Worm (Caenorhabditis elegans): Measurements from ENCODE around the gene F47F2.3.

Gene F47F2.3

DNA sequence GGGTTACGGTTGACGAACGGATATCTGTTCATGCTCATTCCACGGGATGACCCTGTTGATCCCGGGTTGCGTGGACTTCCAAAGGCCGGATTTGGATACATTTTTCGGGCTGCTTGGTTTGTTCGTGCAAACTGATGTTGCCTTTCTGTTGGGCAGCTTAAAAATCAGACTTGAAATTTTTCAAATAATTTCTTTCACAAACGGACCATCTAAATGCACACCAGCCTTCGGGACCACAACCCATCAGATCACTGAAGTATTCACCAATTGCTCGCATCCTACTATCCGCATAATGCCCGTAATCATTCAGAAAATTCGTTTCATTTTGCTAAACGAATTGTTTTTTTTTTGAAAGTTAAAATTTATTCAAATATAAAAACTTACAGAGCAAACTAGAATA is at the start of gene F47F2.3:
TSS of gene F47F2.3 (minus strand) at position 101 of the 400 bp plus-strand sequence.
- TF ChIP-seq nhr-67 (tag; optimal IDR thresholded peaks at IDR 0.05): no peak
- TF ChIP-seq nhr-237 (tag; optimal IDR thresholded peaks at IDR 0.05): no peak
- no peak for TF ChIP-seq eor-1 (tag; optimal IDR thresholded peaks at IDR 0.05)
- no peak for TF ChIP-seq ceh-28 (tag; optimal IDR thresholded peaks at IDR 0.05)
- TF ChIP-seq mdl-1 (tag; optimal IDR thresholded peaks at IDR 0.05): no peak
- TF ChIP-seq ZK546.5 (tag; optimal IDR thresholded peaks at IDR 0.05): no peak
- TF ChIP-seq fkh-10 (GFP tag; optimal IDR thresholded peaks at IDR 0.05): no peak
- no peak for TF ChIP-seq nhr-25 (tag; optimal IDR thresholded peaks at IDR 0.05)

DNA sequence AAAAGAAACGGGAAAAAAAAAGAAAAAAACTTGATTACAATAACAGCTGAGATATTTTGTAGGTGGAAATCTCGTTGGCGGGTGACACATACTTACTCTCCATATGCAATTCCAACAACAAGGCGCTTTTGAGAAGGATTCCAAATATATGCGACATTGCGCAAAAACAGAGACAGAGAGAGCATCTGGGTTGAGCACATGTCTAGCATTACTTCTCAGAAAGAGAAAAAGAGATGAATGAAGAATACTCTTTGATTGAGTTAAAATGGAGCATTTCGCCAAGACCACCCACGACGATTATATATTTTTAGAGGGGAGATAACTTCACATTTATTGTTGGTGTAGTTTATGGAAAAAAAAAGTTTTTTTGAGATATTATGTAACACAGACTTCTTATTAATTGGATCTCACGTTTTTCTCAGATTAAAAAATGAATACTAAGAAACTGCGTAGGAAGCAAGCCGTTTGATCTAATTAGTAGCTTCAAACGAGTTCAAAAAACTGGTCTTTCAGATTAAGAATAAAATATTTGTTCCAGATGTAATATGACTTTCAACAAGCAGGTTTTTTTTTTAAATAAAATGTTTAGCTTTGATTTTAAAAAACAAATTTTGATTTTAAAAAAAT is 49.6 kb upstream of the F47F2.3 start:
- no peak for TF ChIP-seq ceh-9 (tag; optimal IDR thresholded peaks at IDR 0.05)
- TF ChIP-seq ama-1 (optimal IDR thresholded peaks at IDR 0.05): no peak
- TF ChIP-seq nhr-67 (tag; optimal IDR thresholded peaks at IDR 0.05): no peak
- TF ChIP-seq ztf-11 (tag; optimal IDR thresholded peaks at IDR 0.05): no peak
- TF ChIP-seq mml-1 (tag; optimal IDR thresholded peaks at IDR 0.05): no peak
- peak; percentile 24 for TF ChIP-seq nfya-1 (tag; optimal IDR thresholded peaks at IDR 0.05; ENCODE audit: insufficient read depth)

DNA sequence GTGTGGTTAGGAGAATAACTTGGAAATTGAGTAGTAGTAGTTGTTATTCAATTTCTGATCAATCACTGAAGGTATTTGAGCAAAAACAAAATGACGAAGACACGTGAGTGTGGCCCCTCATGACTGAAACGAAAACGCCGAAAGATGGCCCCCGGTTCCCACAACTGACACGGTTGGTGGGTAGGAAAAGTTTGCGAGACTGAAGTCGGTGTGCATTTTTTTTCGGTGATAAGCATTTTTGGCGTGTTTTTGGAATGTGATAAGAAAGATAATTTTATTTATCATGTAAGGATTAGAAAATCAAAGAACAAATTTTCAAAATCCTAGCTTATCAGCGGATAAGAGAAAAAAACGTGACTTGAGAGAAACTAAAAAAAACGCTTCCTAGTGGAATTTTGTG is 48.6 kb upstream of the F47F2.3 start:
- TF ChIP-seq ztf-11 (tag; optimal IDR thresholded peaks at IDR 0.05) (no peak), nhr-77 (tag; optimal IDR thresholded peaks at IDR 0.05) (no peak), mml-1 (tag; optimal IDR thresholded peaks at IDR 0.05) (no peak), sea-2 (GFP tag; optimal IDR thresholded peaks at IDR 0.05) (no peak), pqm-1 (tag; optimal IDR thresholded peaks at IDR 0.05) (peak; percentile 66), egl-5 (tag; optimal IDR thresholded peaks at IDR 0.05) (no peak), fkh-2 (tag; optimal IDR thresholded peaks at IDR 0.05) (no peak), fkh-10 (GFP tag; optimal IDR thresholded peaks at IDR 0.05) (no peak), R02D3.7 (tag; optimal IDR thresholded peaks at IDR 0.05) (no peak), pha-4 (tag; optimal IDR thresholded peaks at IDR 0.05) (peak; percentile 21), ama-1 (optimal IDR thresholded peaks at IDR 0.05) (no peak), nhr-67 (tag; optimal IDR thresholded peaks at IDR 0.05) (no peak), elt-2 (tag; optimal IDR thresholded peaks at IDR 0.05) (peak; percentile 90), nhr-11 (tag; optimal IDR thresholded peaks at IDR 0.05) (no peak), nhr-237 (tag; optimal IDR thresholded peaks at IDR 0.05) (no peak), nhr-43 (tag; optimal IDR thresholded peaks at IDR 0.05; ENCODE audit: poor library complexity, severe bottlenecking) (no peak), nhr-76 (tag; optimal IDR thresholded peaks at IDR 0.05) (no peak), ceh-16 (tag; optimal IDR thresholded peaks at IDR 0.05) (no peak), jun-1 (tag; optimal IDR thresholded peaks at IDR 0.05) (peak; percentile 67)

- no peak for TF ChIP-seq ztf-11 (tag; optimal IDR thresholded peaks at IDR 0.05)
- no peak for TF ChIP-seq elt-2 (tag; optimal IDR thresholded peaks at IDR 0.05)
- no peak for TF ChIP-seq egl-27 (tag; optimal IDR thresholded peaks at IDR 0.05)
- TF ChIP-seq zag-1 (tag; optimal IDR thresholded peaks at IDR 0.05): no peak
- no peak for TF ChIP-seq sea-2 (GFP tag; optimal IDR thresholded peaks at IDR 0.05)
- TF ChIP-seq egl-5 (tag; optimal IDR thresholded peaks at IDR 0.05): no peak
- no peak for TF ChIP-seq nhr-28 (tag; optimal IDR thresholded peaks at IDR 0.05)
- TF ChIP-seq skn-1 (tag; optimal IDR thresholded peaks at IDR 0.05): no peak
Measured at ce11 chrX:3943213-3943612, 47.7 kb upstream of the F47F2.3 start, which contains the start of gene ptp-4A2. Gene ptp-4A2, minus strand, starts transcription at chrX:3943313.

DNA sequence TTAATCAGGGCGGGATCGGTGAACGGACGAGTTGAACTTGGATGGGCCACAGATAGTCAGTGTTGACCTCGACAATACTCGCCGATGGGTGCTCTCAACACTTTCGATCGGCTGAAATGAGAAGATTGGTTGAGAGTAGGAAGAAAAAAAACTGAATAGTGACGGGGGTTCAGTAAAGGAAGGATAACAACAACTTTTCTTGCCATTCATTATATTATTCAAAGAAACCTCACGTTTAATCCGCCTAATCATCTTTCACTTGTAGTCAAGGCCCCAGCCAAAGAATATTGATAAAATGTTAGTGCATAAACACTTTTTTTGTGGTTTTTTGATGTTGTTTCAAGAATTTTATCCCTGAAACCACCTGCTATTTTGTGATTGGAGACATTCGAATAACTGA is 46.8 kb upstream of the F47F2.3 start, which contains the start of gene T19D2.13:
TSS of gene T19D2.13 (minus strand) at position 101 of the 400 bp plus-strand sequence.
- TF ChIP-seq aly-2 (tag; optimal IDR thresholded peaks at IDR 0.05) (no peak), nhr-77 (tag; optimal IDR thresholded peaks at IDR 0.05) (no peak), nhr-237 (tag; optimal IDR thresholded peaks at IDR 0.05) (no peak), mdl-1 (tag; optimal IDR thresholded peaks at IDR 0.05) (no peak), tbx-2 (tag; optimal IDR thresholded peaks at IDR 0.05) (no peak), ceh-82 (tag; optimal IDR thresholded peaks at IDR 0.05) (no peak), unc-39 (tag; optimal IDR thresholded peaks at IDR 0.05) (no peak), eor-1 (tag; optimal IDR thresholded peaks at IDR 0.05) (no peak), ZK546.5 (tag; optimal IDR thresholded peaks at IDR 0.05) (no peak)

All from whole organism, L3 larva.